Fruit fly (Drosophila melanogaster): ENCODE measurements around the gene Sf3a2.

- TF ChIP-seq Ets98B (GFP tag; IDR thresholded peaks at IDR 0.05) (no peak), CG13204 (GFP tag; optimal IDR thresholded peaks at IDR 0.05) (no peak), rn (GFP tag; IDR thresholded peaks at IDR 0.05) (no peak), CG10348 (GFP tag; IDR thresholded peaks at IDR 0.05) (no peak)
These were observed 28.7 kb upstream of the Sf3a2 start for dm6 chr3L:12842532-12842931.
